Worm (Caenorhabditis elegans) whole organism, L3 larva: ENCODE data around the gene sri-46.

ENCODE experiments used
- R02D3.7 ChIP-seq: fragments of 150-350 bp; optimal IDR thresholded peaks from 2 replicates; lab custom pipeline; 2014; ENCODE audit warnings: missing biosample characterization, missing genetic modification characterization
- ZK546.5 ChIP-seq: sonication (generic microtip); optimal IDR thresholded peaks from 2 replicates; lab custom pipeline; 2017; ENCODE audit warnings: missing biosample characterization, missing genetic modification characterization
- aly-2 ChIP-seq: fragments of 150-350 bp; optimal IDR thresholded peaks from 2 replicates; lab custom pipeline; 2014; ENCODE audit warnings: missing biosample characterization, missing genetic modification characterization
- ceh-16 ChIP-seq: sonication (generic microtip); optimal IDR thresholded peaks from 2 replicates; lab custom pipeline; 2017; ENCODE audit warnings: missing biosample characterization, missing genetic modification characterization
- ceh-82 ChIP-seq: fragments of 150-350 bp; optimal IDR thresholded peaks from 2 replicates; lab custom pipeline; 2014; ENCODE audit warnings: missing biosample characterization, missing genetic modification characterization
- ceh-9 ChIP-seq: sonication (generic microtip); optimal IDR thresholded peaks from 2 replicates; lab custom pipeline; 2018; ENCODE audit warnings: missing biosample characterization, missing genetic modification characterization
- egl-27 ChIP-seq: sonication (generic microtip); optimal IDR thresholded peaks from 4 replicates; lab custom pipeline; 2017; ENCODE audit warnings: missing biosample characterization, missing genetic modification reagents, missing genetic modification characterization
- elt-1 ChIP-seq: fragments of 150-350 bp; optimal IDR thresholded peaks from 2 replicates; lab custom pipeline; 2014; ENCODE audit warnings: missing biosample characterization, missing genetic modification characterization
- elt-2 ChIP-seq: sonication (generic microtip); optimal IDR thresholded peaks from 2 replicates; lab custom pipeline; 2016; ENCODE audit warnings: missing genetic modification reagents, mild to moderate bottlenecking, missing genetic modification characterization, missing compliant biosample characterization
- eor-1 ChIP-seq, 2 experiments: fragments of 150-350 bp; optimal IDR thresholded peaks; 2 replicates each; lab custom pipeline; 2014 to 2018; ENCODE audit warnings: missing biosample characterization in 2 of 2, missing genetic modification characterization in 2 of 2
- fkh-10 ChIP-seq: sonication (generic microtip); optimal IDR thresholded peaks from 2 replicates; lab custom pipeline; 2017; ENCODE audit warnings: missing biosample characterization, missing genetic modification reagents, missing genetic modification characterization
- fkh-2 ChIP-seq: fragments of 150-350 bp; optimal IDR thresholded peaks from 2 replicates; lab custom pipeline; 2014; ENCODE audit warnings: missing biosample characterization, missing genetic modification reagents, missing genetic modification characterization
- hmg-11 ChIP-seq: sonication (generic microtip); optimal IDR thresholded peaks from 2 replicates; lab custom pipeline; 2016; ENCODE audit warnings: missing genetic modification characterization, missing compliant biosample characterization
- jun-1 ChIP-seq: fragments of 150-350 bp; optimal IDR thresholded peaks from 2 replicates; lab custom pipeline; 2014; ENCODE audit warnings: missing biosample characterization, missing genetic modification reagents, missing genetic modification characterization
- lin-15B ChIP-seq: fragments of 150-350 bp; optimal IDR thresholded peaks from 2 replicates; lab custom pipeline; 2014; ENCODE audit warnings: missing biosample characterization, missing genetic modification characterization
- lsy-12 ChIP-seq: sonication (generic microtip); optimal IDR thresholded peaks from 2 replicates; lab custom pipeline; 2016; ENCODE audit warnings: mild to moderate bottlenecking, missing genetic modification characterization, missing compliant biosample characterization
- mdl-1 ChIP-seq: fragments of 150-350 bp; optimal IDR thresholded peaks from 2 replicates; lab custom pipeline; 2014; ENCODE audit warnings: missing biosample characterization, missing genetic modification characterization
- nfya-1 ChIP-seq: sonication (generic microtip); optimal IDR thresholded peaks from 2 replicates; lab custom pipeline; 2017; ENCODE audit warnings: missing genetic modification characterization, mild to moderate bottlenecking, missing compliant biosample characterization, antibody characterized with exemption, moderate library complexity; ENCODE audit not compliant: insufficient read depth
- nhr-12 ChIP-seq: fragments of 150-350 bp; optimal IDR thresholded peaks from 2 replicates; lab custom pipeline; 2014; ENCODE audit warnings: missing biosample characterization, missing genetic modification characterization
- nhr-25 ChIP-seq: sonication (generic microtip); optimal IDR thresholded peaks from 2 replicates; lab custom pipeline; 2017; ENCODE audit warnings: missing biosample characterization, missing genetic modification characterization
- nhr-28 ChIP-seq: fragments of 150-350 bp; optimal IDR thresholded peaks from 2 replicates; lab custom pipeline; 2014; ENCODE audit warnings: missing biosample characterization, missing genetic modification characterization
- nhr-43 ChIP-seq: sonication (generic microtip); optimal IDR thresholded peaks from 2 replicates; lab custom pipeline; 2016; ENCODE audit warnings: mild to moderate bottlenecking, missing genetic modification characterization, missing compliant biosample characterization; ENCODE audit not compliant: poor library complexity, severe bottlenecking
- nhr-76 ChIP-seq: fragments of 150-350 bp; sonication (generic microtip); optimal IDR thresholded peaks from 5 replicates; lab custom pipeline; 2014; ENCODE audit warnings: missing biosample characterization, missing genetic modification characterization
- nhr-77 ChIP-seq: fragments of 150-350 bp; optimal IDR thresholded peaks from 2 replicates; lab custom pipeline; 2014; ENCODE audit warnings: missing biosample characterization, missing genetic modification characterization
- skn-1 ChIP-seq: fragments of 150-350 bp; optimal IDR thresholded peaks from 2 replicates; lab custom pipeline; 2014; ENCODE audit warnings: missing biosample characterization, missing genetic modification characterization
- snpc-4 ChIP-seq: fragments of 150-350 bp; optimal IDR thresholded peaks from 2 replicates; lab custom pipeline; 2014; ENCODE audit warnings: missing biosample characterization, missing genetic modification characterization
- tbx-2 ChIP-seq: sonication (generic microtip); optimal IDR thresholded peaks from 2 replicates; lab custom pipeline; 2016; ENCODE audit warnings: mild to moderate bottlenecking, missing genetic modification characterization, missing compliant biosample characterization
- unc-39 ChIP-seq: sonication (generic microtip); optimal IDR thresholded peaks from 4 replicates; lab custom pipeline; 2017; ENCODE audit warnings: missing biosample characterization, missing genetic modification characterization
- unc-62 ChIP-seq: fragments of 150-350 bp; sonication (generic microtip); optimal IDR thresholded peaks from 4 replicates; lab custom pipeline; 2014; ENCODE audit warnings: missing biosample characterization, missing genetic modification reagents, missing genetic modification characterization
- ztf-11 ChIP-seq: fragments of 150-350 bp; optimal IDR thresholded peaks from 2 replicates; lab custom pipeline; 2014; ENCODE audit warnings: missing biosample characterization, missing genetic modification characterization
- ztf-4 ChIP-seq: fragments of 150-350 bp; optimal IDR thresholded peaks from 2 replicates; lab custom pipeline; 2014; ENCODE audit warnings: missing biosample characterization, missing genetic modification characterization

Gene sri-46

ce11 chrII:689749-690148 is 18.8 kb upstream of the sri-46 start, which contains the start of gene T02H6.4:
T02H6.4 (plus strand) TSS chrII:690049.
- no peak for TF ChIP-seq ZK546.5
- no peak for TF ChIP-seq ceh-82 (tag; lab: Kevin White, UChicago)
- TF ChIP-seq fkh-2 = no peak
- no peak for TF ChIP-seq tbx-2 (tag; lab: Kevin White, UChicago)

ce11 chrII:684811-685210 is 13.9 kb upstream of the sri-46 start, which contains the start of gene T02H6.5:
T02H6.5 (plus strand) TSS chrII:685111.
- TF ChIP-seq nhr-76 (no peak), R02D3.7 (tag; lab: Kevin White, UChicago) (no peak), ztf-4 (no peak), elt-2 (tag; lab: Kevin White, UChicago) (no peak), ztf-11 (tag; lab: Kevin White, UChicago) (no peak), aly-2 (no peak), snpc-4 (no peak), eor-1 (tag; optimal IDR thresholded peaks at IDR 0.05; lab: Kevin White, UChicago) (no peak), skn-1 (tag; lab: Kevin White, UChicago) (no peak), nfya-1 (tag; lab: Kevin White, UChicago) (no peak)

- TF ChIP-seq hmg-11 (tag; lab: Kevin White, UChicago) (no peak), unc-62 (GFP tag; lab: Kevin White, UChicago) (no peak), nhr-28 (no peak), fkh-10 (GFP tag; lab: Kevin White, UChicago) (no peak), nhr-77 (tag; lab: Kevin White, UChicago) (no peak), mdl-1 (tag; lab: Kevin White, UChicago) (no peak), eor-1 (tag; optimal IDR thresholded peaks at IDR 0.05; lab: Kevin White, UChicago) (no peak), nfya-1 (tag; lab: Kevin White, UChicago) (no peak), ceh-16 (no peak), lsy-12 (tag; lab: Kevin White, UChicago) (no peak), nhr-25 (tag; lab: Kevin White, UChicago) (no peak), ceh-9 (no peak), ztf-4 (no peak), egl-27 (tag; lab: Kevin White, UChicago) (no peak), nhr-43 (tag; lab: Kevin White, UChicago) (no peak), skn-1 (tag; lab: Kevin White, UChicago) (no peak), fkh-2 (no peak)
Measured at ce11 chrII:683467-683866, 12.5 kb upstream of the sri-46 start, which contains the start of gene T02H6.6. T02H6.6 (plus strand) TSS chrII:683767.

ce11 chrII:682326-682725 is 11.4 kb upstream of the sri-46 start, which contains the start of gene T02H6.7:
T02H6.7 (plus strand) TSS chrII:682626.
- TF ChIP-seq ztf-11 (tag; lab: Kevin White, UChicago) (no peak), nhr-77 (tag; lab: Kevin White, UChicago) (no peak), ZK546.5 (no peak), lsy-12 (tag; lab: Kevin White, UChicago) (no peak), hmg-11 (tag; lab: Kevin White, UChicago) (no peak), nhr-25 (tag; lab: Kevin White, UChicago) (no peak)

- TF ChIP-seq unc-39 (tag; lab: Kevin White, UChicago) (no peak), ZK546.5 (no peak), fkh-2 (no peak), R02D3.7 (tag; lab: Kevin White, UChicago) (no peak), lsy-12 (tag; lab: Kevin White, UChicago) (no peak)
Measured at ce11 chrII:680612-681011, 9.7 kb upstream of the sri-46 start, which contains the start of the genes T02H6.10 and T02H6.8. T02H6.10 (minus strand) TSS chrII:680712. T02H6.8 (plus strand) TSS chrII:680832.

- no peak for TF ChIP-seq elt-1 (tag; lab: Kevin White, UChicago)
- no peak for TF ChIP-seq jun-1 (tag; lab: Kevin White, UChicago)
- TF ChIP-seq, all 47 proteins: peak for 0
Measured at ce11 chrII:678581-678980, 7.7 kb upstream of the sri-46 start, which contains the start of gene T02H6.9. T02H6.9 (plus strand) TSS chrII:678881.

ce11 chrII:675822-676221 is 4.9 kb upstream of the sri-46 start:
- TF ChIP-seq nfya-1 (tag; lab: Kevin White, UChicago) = no peak
- no peak for TF ChIP-seq jun-1 (tag; lab: Kevin White, UChicago)
- no peak for TF ChIP-seq unc-62 (GFP tag; lab: Kevin White, UChicago)
- no peak for TF ChIP-seq ceh-9
- TF ChIP-seq lin-15B (tag; lab: Kevin White, UChicago) = no peak
- TF ChIP-seq ceh-82 (tag; lab: Kevin White, UChicago) = no peak
- no peak for TF ChIP-seq nhr-43 (tag; lab: Kevin White, UChicago)
- TF ChIP-seq lsy-12 (tag; lab: Kevin White, UChicago) = no peak
- TF ChIP-seq egl-27 (tag; lab: Kevin White, UChicago) = no peak
- TF ChIP-seq nhr-12 (tag; lab: Kevin White, UChicago) = no peak
- no peak for TF ChIP-seq unc-39 (tag; lab: Kevin White, UChicago)
- no peak for TF ChIP-seq nhr-77 (tag; lab: Kevin White, UChicago)
- no peak for TF ChIP-seq ceh-16
- TF ChIP-seq fkh-10 (GFP tag; lab: Kevin White, UChicago) = no peak
